Fruit fly (Drosophila melanogaster): ENCODE results near the gene yellow-c.
A peak's percentile ranks its signal among the peaks of the same experiment; 100 is the strongest.

Gene yellow-c

DNA sequence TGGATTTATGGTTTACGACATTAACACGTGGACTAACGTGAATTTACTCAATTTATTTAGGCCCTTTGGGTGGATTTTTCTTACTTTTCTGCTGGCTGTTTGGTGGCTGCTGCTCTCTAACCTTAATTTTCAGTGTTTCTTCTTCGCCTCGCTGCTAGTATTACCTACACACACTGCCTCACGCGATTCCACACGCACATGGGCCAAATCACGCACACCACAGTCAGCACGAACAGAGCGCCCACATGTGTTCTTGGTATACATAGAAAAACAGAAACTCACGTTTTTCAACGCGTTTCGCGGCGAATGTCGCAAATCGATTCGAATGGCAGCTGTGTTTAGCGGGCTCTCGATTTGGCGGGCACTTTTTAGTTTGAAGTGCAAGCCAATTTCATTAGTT lies 32.6 kb downstream of the yellow-c start:
- TF ChIP-seq sug (tag; optimal IDR thresholded peaks at IDR 0.05) (peak; percentile 90), ab (GFP tag; optimal IDR thresholded peaks at IDR 0.05) (no peak), CG9215 (GFP tag; IDR thresholded peaks at IDR 0.05) (no peak), ac (GFP tag; optimal IDR thresholded peaks at IDR 0.05) (no peak), CG13287 (GFP tag; IDR thresholded peaks at IDR 0.05; ENCODE audit: partially characterized antibody) (peak; percentile 90), hth (optimal IDR thresholded peaks at IDR 0.05) (no peak), Mrtf (GFP tag; IDR thresholded peaks at IDR 0.05) (no peak), CG6813 (GFP tag; optimal IDR thresholded peaks at IDR 0.05) (no peak), CG10147 (GFP tag; optimal IDR thresholded peaks at IDR 0.05) (peak; percentile 52), cg (GFP tag; optimal IDR thresholded peaks at IDR 0.05) (peak; percentile 98), Atf6 (GFP tag; IDR thresholded peaks at IDR 0.05) (0 out of 2 replicates have a peak, but pooled peaks have one; percentile 32), Lhr (GFP tag; optimal IDR thresholded peaks at IDR 0.05) (peak; percentile 78), CG8944 (GFP tag; optimal IDR thresholded peaks at IDR 0.05) (no peak), Stat92E (GFP tag; optimal IDR thresholded peaks at IDR 0.05) (peak in 1 of 3 experiments; percentile 72), HmgD (GFP tag; optimal IDR thresholded peaks at IDR 0.05) (peak; percentile 86), CTCF (GFP tag; optimal IDR thresholded peaks at IDR 0.05) (peak; percentile 61), CG10209 (GFP tag; optimal IDR thresholded peaks at IDR 0.05) (no peak), Six4 (GFP tag; optimal IDR thresholded peaks at IDR 0.05) (no peak), CG3726 (GFP tag; IDR thresholded peaks at IDR 0.05) (no peak), CG31441 (GFP tag; IDR thresholded peaks at IDR 0.05) (0 out of 2 replicates have a peak, but pooled peaks have one; percentile 26), HLH54F (GFP tag; optimal IDR thresholded peaks at IDR 0.05) (peak; percentile 25), cas (GFP tag; IDR thresholded peaks at IDR 0.05) (peak; percentile 14; the same call in 1 of the 2 replicates), esg (GFP tag; conservative IDR thresholded peaks at IDR 0.05) (no peak), BtbVII (GFP tag; optimal IDR thresholded peaks at IDR 0.05) (peak; percentile 7), bowl (GFP tag; IDR thresholded peaks at IDR 0.05) (no peak), Ets65A (GFP tag) (peak; percentile 92), pnt (GFP tag; optimal IDR thresholded peaks at IDR 0.05) (no peak), Oli (tag; optimal IDR thresholded peaks at IDR 0.05) (no peak), gem (tag; optimal IDR thresholded peaks at IDR 0.05) (peak; percentile 15), dpn (GFP tag; optimal IDR thresholded peaks at IDR 0.05) (peak in 1 of 2 experiments; percentile 45), zen2 (GFP tag; IDR thresholded peaks at IDR 0.05; ENCODE audit: partially characterized antibody) (no peak; the same call in 2 of the 3 replicates), CG2712 (tag; optimal IDR thresholded peaks at IDR 0.05) (peak; percentile 71), dysf (GFP tag; IDR thresholded peaks at IDR 0.05) (no peak), Nf-YA (GFP tag; IDR thresholded peaks at IDR 0.05) (0 out of 2 replicates have a peak, but pooled peaks have one; percentile 15), CG11695 (GFP tag; IDR thresholded peaks at IDR 0.05) (no peak), Gsc (GFP tag; IDR thresholded peaks at IDR 0.05) (no peak), caup (GFP tag; optimal IDR thresholded peaks at IDR 0.05; ENCODE audit: severe bottlenecking) (peak; percentile 44), CG31388 (GFP tag; optimal IDR thresholded peaks at IDR 0.05) (no peak), Hand (GFP tag; optimal IDR thresholded peaks at IDR 0.05) (no peak), hb (GFP tag; IDR thresholded peaks at IDR 0.05; ENCODE audit: partially characterized antibody) (peak; percentile 75; the same call in 2 of the 3 replicates), Mes4 (GFP tag; optimal IDR thresholded peaks at IDR 0.05) (peak; percentile 17), zfh2 (GFP tag; optimal IDR thresholded peaks at IDR 0.05) (no peak), HHEX (GFP tag; optimal IDR thresholded peaks at IDR 0.05) (peak; percentile 17), Dip2 (GFP tag; IDR thresholded peaks at IDR 0.05) (no peak), sd (tag; optimal IDR thresholded peaks at IDR 0.05) (no peak), wdn (GFP tag; IDR thresholded peaks at IDR 0.05) (0 out of 2 replicates have a peak, but pooled peaks have one; percentile 17), CHES-1-like (GFP tag; optimal IDR thresholded peaks at IDR 0.05) (peak; percentile 34), Sry-δ (GFP tag; optimal IDR thresholded peaks at IDR 0.05) (peak; percentile 74), gsb-n (tag; optimal IDR thresholded peaks at IDR 0.05) (peak; percentile 52), CkIIα-i1 (GFP tag; IDR thresholded peaks at IDR 0.05) (no peak), usp (GFP tag; optimal IDR thresholded peaks at IDR 0.05) (no peak)

All from whole organism, embryonic.